Worm (Caenorhabditis elegans): ENCODE results near the gene C10A4.10.

ce11 chrX:7416082-7416481, 17.4 kb downstream of the C10A4.10 start, which contains the start of gene C10A4.1:
- no peak for TF ChIP-seq F13C5.2 (tag; optimal IDR thresholded peaks at IDR 0.05)
- no peak for TF ChIP-seq sea-1 (GFP tag; conservative IDR thresholded peaks at IDR 0.05)
- no peak for TF ChIP-seq ama-1 (optimal IDR thresholded peaks at IDR 0.05)
- TF ChIP-seq flt-1 (GFP tag; IDR thresholded peaks at IDR 0.05): no peak
- no peak for TF ChIP-seq ceh-13 (GFP tag; optimal IDR thresholded peaks at IDR 0.05)
- TF ChIP-seq ceh-36 (tag; optimal IDR thresholded peaks at IDR 0.05): no peak
- TF ChIP-seq aly-1 (tag; optimal IDR thresholded peaks at IDR 0.05): no peak
- no peak for TF ChIP-seq pes-1 (GFP tag; IDR thresholded peaks at IDR 0.05)
- no peak for TF ChIP-seq tra-4 (tag; optimal IDR thresholded peaks at IDR 0.05)
- no peak for TF ChIP-seq hmg-4 (GFP tag; optimal IDR thresholded peaks at IDR 0.05)
- TF ChIP-seq hmbx-1 (tag; optimal IDR thresholded peaks at IDR 0.05): no peak
- TF ChIP-seq hnd-1 (tag; optimal IDR thresholded peaks at IDR 0.05): no peak
- no peak for TF ChIP-seq tbx-11 (GFP tag; IDR thresholded peaks at IDR 0.05)
- TF ChIP-seq ets-7 (tag; optimal IDR thresholded peaks at IDR 0.05): no peak

Data from whole organism, early embryonic.